Worm (Caenorhabditis elegans) whole organism, late embryonic: ENCODE measurements around the gene F54H5.3.

Source experiments
- fax-1 ChIP-seq: sonication (generic microtip); optimal IDR thresholded peaks from 2 replicates; lab custom pipeline; 2016; ENCODE audit warnings: missing genotype, missing genetic modification characterization, missing compliant biosample characterization
- fkh-6 ChIP-seq: sonication (generic microtip); optimal IDR thresholded peaks from 2 replicates; lab custom pipeline; 2016; ENCODE audit warnings: missing genetic modification characterization, missing compliant biosample characterization
- lim-6 ChIP-seq: sonication (generic microtip); optimal IDR thresholded peaks from 2 replicates; lab custom pipeline; 2016; ENCODE audit warnings: missing genetic modification characterization, missing compliant biosample characterization
- lin-11 ChIP-seq: fragments of 200-800 bp; sonication (Bioruptor generic); optimal IDR thresholded peaks from 2 replicates; lab custom pipeline; 2018; ENCODE audit warnings: mild to moderate bottlenecking, missing genetic modification characterization, missing compliant biosample characterization
- nfya-1 ChIP-seq: sonication (generic microtip); optimal IDR thresholded peaks from 2 replicates; lab custom pipeline; 2017; ENCODE audit warnings: missing genetic modification characterization, mild to moderate bottlenecking, missing compliant biosample characterization, antibody characterized with exemption, moderate library complexity
- pax-1 ChIP-seq: fragments of 150-350 bp; optimal IDR thresholded peaks from 2 replicates; lab custom pipeline; 2014; ENCODE audit warnings: missing biosample characterization, missing genetic modification characterization
- unc-55 ChIP-seq: sonication (generic microtip); optimal IDR thresholded peaks from 2 replicates; lab custom pipeline; 2017; ENCODE audit warnings: missing biosample characterization, missing genetic modification reagents, missing genetic modification characterization
- unc-86 ChIP-seq: sonication (generic microtip); optimal IDR thresholded peaks from 2 replicates; lab custom pipeline; 2016; ENCODE audit warnings: missing genetic modification characterization, missing compliant biosample characterization
- ztf-16 ChIP-seq: sonication (generic microtip); optimal IDR thresholded peaks from 2 replicates; lab custom pipeline; 2017; ENCODE audit warnings: missing genetic modification characterization, missing compliant biosample characterization

- TF ChIP-seq ztf-16 = no peak
- no peak for TF ChIP-seq fkh-6
- TF ChIP-seq unc-86 (tag; lab: Kevin White, UChicago) = no peak
- TF ChIP-seq lin-11 (tag; lab: Kevin White, UChicago) = no peak
- no peak for TF ChIP-seq fax-1 (tag; lab: Kevin White, UChicago)
- no peak for TF ChIP-seq nfya-1 (tag; lab: Kevin White, UChicago)
- no peak for TF ChIP-seq lim-6
- TF ChIP-seq unc-55 (GFP tag; lab: Kevin White, UChicago) = no peak
- no peak for TF ChIP-seq pax-1 (tag; lab: Kevin White, UChicago)
Observed at ce11 chrII:6592251-6592650, 29.7 kb upstream of the F54H5.3 start, which contains the start of gene C56C10.9.
